Worm (Caenorhabditis elegans) whole organism, mixed stage, embryonic: ENCODE measurements around the gene C18E9.7.
A peak's percentile ranks its signal among the peaks of the same experiment; 100 is the strongest.

Experiments used
- M03D4.4 ChIP-seq: sonication (generic microtip); optimal IDR thresholded peaks from 2 replicates; lab custom pipeline; 2017; ENCODE audit warnings: mild to moderate bottlenecking, missing genetic modification characterization, missing compliant biosample characterization
- bed-3 ChIP-seq: fragments of 200-800 bp; sonication (Bioruptor generic); optimal IDR thresholded peaks from 3 replicates; lab custom pipeline; 2018; ENCODE audit warnings: mild to moderate bottlenecking, missing genetic modification characterization, moderate library complexity, missing compliant biosample characterization
- blmp-1 ChIP-seq: fragments of 150-350 bp; optimal IDR thresholded peaks from 2 replicates; lab custom pipeline; 2014; ENCODE audit warnings: missing biosample characterization, missing genetic modification characterization
- ceh-39 ChIP-seq: fragments of 150-350 bp; optimal IDR thresholded peaks from 2 replicates; lab custom pipeline; 2014; ENCODE audit warnings: missing biosample characterization, missing genetic modification characterization
- ceh-43 ChIP-seq: fragments of 200-800 bp; sonication (Bioruptor generic); optimal IDR thresholded peaks from 2 replicates; lab custom pipeline; 2018; ENCODE audit warnings: mild to moderate bottlenecking, missing genetic modification characterization, moderate library complexity, missing compliant biosample characterization
- ceh-83 ChIP-seq: fragments of 200-800 bp; sonication (Bioruptor generic); optimal IDR thresholded peaks from 2 replicates; lab custom pipeline; 2018; ENCODE audit warnings: mild to moderate bottlenecking, missing genetic modification characterization, missing compliant biosample characterization
- ces-1 ChIP-seq: fragments of 150-350 bp; optimal IDR thresholded peaks from 2 replicates; lab custom pipeline; 2014; ENCODE audit warnings: missing biosample characterization, missing genetic modification reagents, missing genetic modification characterization
- cnd-1 ChIP-seq: fragments of 200-800 bp; sonication (Bioruptor generic); optimal IDR thresholded peaks from 2 replicates; lab custom pipeline; 2018; ENCODE audit warnings: mild to moderate bottlenecking, missing genetic modification characterization, missing compliant biosample characterization
- drap-1 ChIP-seq: fragments of 200-800 bp; sonication (Bioruptor generic); optimal IDR thresholded peaks from 3 replicates; lab custom pipeline; 2018; ENCODE audit warnings: mild to moderate bottlenecking, missing genetic modification characterization, missing compliant biosample characterization
- elt-1 ChIP-seq: sonication (generic microtip); optimal IDR thresholded peaks from 2 replicates; lab custom pipeline; 2017; ENCODE audit warnings: missing genetic modification characterization, mild to moderate bottlenecking, missing compliant biosample characterization, antibody characterized with exemption, moderate library complexity, borderline replicate concordance; ENCODE audit not compliant: insufficient read depth
- elt-3 ChIP-seq: fragments of 150-350 bp; optimal IDR thresholded peaks from 2 replicates; lab custom pipeline; 2014; ENCODE audit warnings: missing biosample characterization, missing genetic modification characterization
- flh-1 ChIP-seq: fragments of 200-800 bp; sonication (Bioruptor generic); optimal IDR thresholded peaks from 2 replicates; lab custom pipeline; 2018; ENCODE audit warnings: mild to moderate bottlenecking, missing genetic modification characterization, moderate library complexity, missing compliant biosample characterization
- ham-2 ChIP-seq: fragments of 200-800 bp; sonication (Bioruptor generic); optimal IDR thresholded peaks from 2 replicates; lab custom pipeline; 2018; ENCODE audit warnings: mild to moderate bottlenecking, missing genetic modification characterization, missing compliant biosample characterization
- hlh-1 ChIP-seq: fragments of 150-350 bp; optimal IDR thresholded peaks from 2 replicates; lab custom pipeline; 2014; ENCODE audit warnings: missing biosample characterization, missing genetic modification reagents, missing genetic modification characterization
- lin-13 ChIP-seq: fragments of 150-350 bp; optimal IDR thresholded peaks from 2 replicates; lab custom pipeline; 2014; ENCODE audit warnings: missing biosample characterization, missing genetic modification characterization
- lin-32 ChIP-seq: fragments of 200-800 bp; sonication (Bioruptor generic); optimal IDR thresholded peaks from 2 replicates; lab custom pipeline; 2018; ENCODE audit warnings: mild to moderate bottlenecking, missing genetic modification characterization, missing compliant biosample characterization
- lsy-2 ChIP-seq: fragments of 150-350 bp; optimal IDR thresholded peaks from 2 replicates; lab custom pipeline; 2014; ENCODE audit warnings: missing biosample characterization, missing genetic modification characterization
- mab-5 ChIP-seq: fragments of 150-350 bp; optimal IDR thresholded peaks from 2 replicates; lab custom pipeline; 2014; ENCODE audit warnings: missing biosample characterization, missing genetic modification characterization
- mep-1 ChIP-seq: fragments of 150-350 bp; optimal IDR thresholded peaks from 2 replicates; lab custom pipeline; 2017; ENCODE audit warnings: missing biosample characterization, missing genetic modification reagents, missing genetic modification characterization, inconsistent platforms
- mls-2 ChIP-seq: sonication (generic microtip); optimal IDR thresholded peaks from 2 replicates; lab custom pipeline; 2016; ENCODE audit warnings: mild to moderate bottlenecking, missing genetic modification characterization, moderate library complexity, missing compliant biosample characterization
- nhr-12 ChIP-seq: fragments of 150-350 bp; optimal IDR thresholded peaks from 2 replicates; lab custom pipeline; 2014; ENCODE audit warnings: missing biosample characterization, missing genetic modification characterization
- nhr-2 ChIP-seq: fragments of 150-350 bp; optimal IDR thresholded peaks from 2 replicates; lab custom pipeline; 2014; ENCODE audit warnings: missing biosample characterization, missing genetic modification characterization
- nhr-237 ChIP-seq: fragments of 150-350 bp; optimal IDR thresholded peaks from 2 replicates; lab custom pipeline; 2014; ENCODE audit warnings: missing biosample characterization, missing genetic modification characterization
- nhr-28 ChIP-seq: fragments of 150-350 bp; optimal IDR thresholded peaks from 2 replicates; lab custom pipeline; 2014; ENCODE audit warnings: missing biosample characterization, missing genetic modification characterization
- nhr-76 ChIP-seq: sonication (generic microtip); optimal IDR thresholded peaks from 2 replicates; lab custom pipeline; 2017; ENCODE audit warnings: missing biosample characterization, missing genetic modification characterization
- pha-4 ChIP-seq: fragments of 150-350 bp; optimal IDR thresholded peaks from 2 replicates; lab custom pipeline; 2018; ENCODE audit warnings: missing biosample characterization, missing genetic modification reagents, missing genetic modification characterization
- sem-2 ChIP-seq: fragments of 200-800 bp; sonication (Bioruptor generic); optimal IDR thresholded peaks from 2 replicates; lab custom pipeline; 2018; ENCODE audit warnings: mild to moderate bottlenecking, missing genetic modification characterization, missing compliant biosample characterization
- snpc-4 ChIP-seq: fragments of 150-350 bp; optimal IDR thresholded peaks from 2 replicates; lab custom pipeline; 2014; ENCODE audit warnings: missing biosample characterization, missing genetic modification characterization
- sptf-1 ChIP-seq: sonication (generic microtip); optimal IDR thresholded peaks from 2 replicates; lab custom pipeline; 2017; ENCODE audit warnings: mild to moderate bottlenecking, missing genetic modification characterization, moderate library complexity, missing compliant biosample characterization
- tbx-8 ChIP-seq: fragments of 200-800 bp; sonication (Bioruptor generic); optimal IDR thresholded peaks from 2 replicates; lab custom pipeline; 2018; ENCODE audit warnings: mild to moderate bottlenecking, missing genetic modification characterization, moderate library complexity, missing compliant biosample characterization
- unc-120 ChIP-seq: sonication (generic microtip); optimal IDR thresholded peaks from 2 replicates; lab custom pipeline; 2017; ENCODE audit warnings: missing genetic modification characterization, missing compliant biosample characterization; ENCODE audit not compliant: poor library complexity, severe bottlenecking
- unc-39 ChIP-seq: fragments of 150-350 bp; optimal IDR thresholded peaks from 2 replicates; lab custom pipeline; 2014; ENCODE audit warnings: missing biosample characterization, missing genetic modification characterization
- unc-62 ChIP-seq: fragments of 150-350 bp; optimal IDR thresholded peaks from 2 replicates; lab custom pipeline; 2014; ENCODE audit warnings: missing biosample characterization, missing genetic modification reagents, missing genetic modification characterization
- ztf-11 ChIP-seq: fragments of 150-350 bp; optimal IDR thresholded peaks from 2 replicates; lab custom pipeline; 2014; ENCODE audit warnings: missing biosample characterization, missing genetic modification characterization

The C18E9.7 gene

ce11 chrII:8990267-8990666 lies 7.7 kb upstream of the C18E9.7 start:
- TF ChIP-seq elt-1 (tag; lab: Kevin White, UChicago) (no peak), nhr-2 (tag; lab: Kevin White, UChicago) (no peak), nhr-28 (no peak), sem-2 (GFP tag; lab: Kevin White, UChicago) (no peak), sptf-1 (tag; lab: Kevin White, UChicago) (no peak), mab-5 (tag; lab: Kevin White, UChicago) (no peak), nhr-237 (no peak), ceh-43 (GFP tag; lab: Kevin White, UChicago) (no peak), ham-2 (GFP tag; lab: Kevin White, UChicago) (no peak), ceh-39 (tag; lab: Kevin White, UChicago) (no peak), ces-1 (GFP tag; lab: Kevin White, UChicago) (no peak), tbx-8 (no peak), cnd-1 (no peak), mls-2 (no peak), nhr-12 (tag; lab: Kevin White, UChicago) (no peak), flh-1 (GFP tag; lab: Kevin White, UChicago) (no peak), snpc-4 (tag; lab: Kevin White, UChicago) (no peak), unc-120 (tag; lab: Kevin White, UChicago) (no peak), lin-32 (no peak)

- no peak for TF ChIP-seq pha-4
- no peak for TF ChIP-seq hlh-1 (tag; lab: Kevin White, UChicago)
- TF ChIP-seq nhr-12 (tag; lab: Kevin White, UChicago) = no peak
- TF ChIP-seq mab-5 (tag; lab: Kevin White, UChicago) = no peak
- no peak for TF ChIP-seq ceh-39 (tag; lab: Kevin White, UChicago)
- no peak for TF ChIP-seq unc-39
- TF ChIP-seq ceh-43 (GFP tag; lab: Kevin White, UChicago) = no peak
- no peak for TF ChIP-seq nhr-2 (tag; lab: Kevin White, UChicago)
- TF ChIP-seq ces-1 (GFP tag; lab: Kevin White, UChicago) = no peak
- no peak for TF ChIP-seq blmp-1 (tag; lab: Kevin White, UChicago)
- TF ChIP-seq cnd-1 = no peak
- no peak for TF ChIP-seq sem-2 (GFP tag; lab: Kevin White, UChicago)
- no peak for TF ChIP-seq flh-1 (GFP tag; lab: Kevin White, UChicago)
- no peak for TF ChIP-seq M03D4.4 (tag; lab: Kevin White, UChicago)
- no peak for TF ChIP-seq sptf-1 (tag; lab: Kevin White, UChicago)
- no peak for TF ChIP-seq lin-32
- TF ChIP-seq nhr-28 = no peak
- no peak for TF ChIP-seq nhr-237
Measured at ce11 chrII:8989444-8989843, 6.9 kb upstream of the C18E9.7 start, which contains the start of gene C18E9.9. C18E9.9 (minus strand) TSS chrII:8989544.

ce11 chrII:8987962-8988361 lies 5.4 kb upstream of the C18E9.7 start, which contains the start of gene C18E9.8:
C18E9.8 (minus strand) TSS chrII:8988062.
- TF ChIP-seq mep-1 (no peak), unc-39 (no peak), mls-2 (no peak), nhr-237 (no peak), unc-62 (GFP tag; lab: Kevin White, UChicago) (no peak), nhr-2 (tag; lab: Kevin White, UChicago) (no peak)
- TF ChIP-seq, all 35 proteins: peak for 0

- TF ChIP-seq ces-1 (GFP tag; lab: Kevin White, UChicago) = peak; percentile 20
- no peak for TF ChIP-seq elt-1 (tag; lab: Kevin White, UChicago)
- peak; percentile 42 for TF ChIP-seq lsy-2
Measured at ce11 chrII:8973516-8974043, 9.0 kb downstream of the C18E9.7 start, which contains the start of gene tomm-40. tomm-40 (minus strand) TSS chrII:8973566.

- TF ChIP-seq M03D4.4 (tag; lab: Kevin White, UChicago) (peak; percentile 55), nhr-237 (peak; percentile 55), mls-2 (peak; percentile 38), cnd-1 (peak; percentile 11), snpc-4 (tag; lab: Kevin White, UChicago) (no peak), nhr-76 (tag; lab: Kevin White, UChicago) (no peak), ces-1 (GFP tag; lab: Kevin White, UChicago) (peak; percentile 65), elt-1 (tag; lab: Kevin White, UChicago) (no peak), ceh-43 (GFP tag; lab: Kevin White, UChicago) (no peak), sptf-1 (tag; lab: Kevin White, UChicago) (peak; percentile 16), elt-3 (tag; lab: Kevin White, UChicago) (no peak), lin-13 (peak; percentile 69), hlh-1 (tag; lab: Kevin White, UChicago) (no peak), ztf-11 (no peak), unc-62 (GFP tag; lab: Kevin White, UChicago) (no peak), nhr-28 (no peak), pha-4 (peak; percentile 30), tbx-8 (no peak), lsy-2 (peak; percentile 77), mep-1 (peak; percentile 63), bed-3 (no peak), sem-2 (GFP tag; lab: Kevin White, UChicago) (no peak), unc-120 (tag; lab: Kevin White, UChicago) (peak; percentile 63), ceh-83 (no peak), nhr-2 (tag; lab: Kevin White, UChicago) (no peak), drap-1 (GFP tag; lab: Kevin White, UChicago) (peak; percentile 8)
Measured at ce11 chrII:8969251-8970183, 13.1 kb downstream of the C18E9.7 start, which contains the start of the genes szy-20 and C18E9.5. szy-20 (minus strand) TSS chrII:8969333. C18E9.5 (plus strand) TSS chrII:8969980.
